Worm (Caenorhabditis elegans) whole organism, L1 larva: ENCODE data around the gene cuc-1.

Experiments used
- C16A3.4 ChIP-seq: fragments of 150-350 bp; optimal IDR thresholded peaks from 2 replicates; lab custom pipeline; 2014; ENCODE audit warnings: missing biosample characterization, missing genetic modification characterization
- C34B4.2 ChIP-seq: sonication (generic microtip); optimal IDR thresholded peaks from 2 replicates; lab custom pipeline; 2017; ENCODE audit warnings: mild to moderate bottlenecking, missing genetic modification characterization, missing compliant biosample characterization
- F16B12.6 ChIP-seq: fragments of 150-350 bp; optimal IDR thresholded peaks from 2 replicates; lab custom pipeline; 2014; ENCODE audit warnings: missing biosample characterization, missing genetic modification characterization
- aha-1 ChIP-seq: fragments of 150-350 bp; optimal IDR thresholded peaks from 2 replicates; lab custom pipeline; 2014; ENCODE audit warnings: missing biosample characterization, missing genetic modification characterization
- blmp-1 ChIP-seq: fragments of 150-350 bp; optimal IDR thresholded peaks from 2 replicates; lab custom pipeline; 2014; ENCODE audit warnings: missing biosample characterization, missing genetic modification characterization
- ceh-88 ChIP-seq: fragments of 200-800 bp; sonication (Bioruptor generic); IDR thresholded peaks from 2 replicates; pipeline ENCODE4 v1.3.6; 2022; ENCODE audit warnings: missing genetic modification characterization, missing compliant biosample characterization
- efl-1 ChIP-seq, 4 experiments: fragments of 150-350 bp; optimal IDR thresholded peaks in 3 of 4; peaks in 1 of 4; 1 replicate in 1 of 4; 2 replicates in 3 of 4; lab custom pipeline; 2014; ENCODE audit warnings: missing biosample characterization in 2 of 4, missing genetic modification characterization in 2 of 4, missing genetic modification reagents in 2 of 4
- egl-13 ChIP-seq: sonication (generic microtip); optimal IDR thresholded peaks from 2 replicates; lab custom pipeline; 2016; ENCODE audit warnings: missing genotype, missing genetic modification reagents, missing genetic modification characterization, missing compliant biosample characterization
- elt-2 ChIP-seq: sonication (generic microtip); optimal IDR thresholded peaks from 2 replicates; lab custom pipeline; 2016; ENCODE audit warnings: missing genetic modification characterization, mild to moderate bottlenecking, inconsistent platforms, missing compliant biosample characterization, missing genetic modification reagents
- elt-3 ChIP-seq, 6 experiments: fragments of 150-350 bp in 1 of 6; sonication (generic microtip); optimal IDR thresholded peaks; 2 replicates each; lab custom pipeline; 2017 to 2018; ENCODE audit warnings: missing biosample characterization in 6 of 6, missing genetic modification characterization in 6 of 6, inconsistent platforms in 1 of 6
- ets-5 ChIP-seq: fragments of 200-800 bp; sonication (Bioruptor generic); IDR thresholded peaks from 2 replicates; pipeline ENCODE4 v1.3.6; 2022; ENCODE audit warnings: missing genetic modification characterization, missing compliant biosample characterization
- fkh-4 ChIP-seq: sonication (generic microtip); optimal IDR thresholded peaks from 2 replicates; lab custom pipeline; 2016; ENCODE audit warnings: missing compliant biosample characterization, missing genetic modification characterization, borderline replicate concordance
- fkh-8 ChIP-seq: sonication (generic microtip); optimal IDR thresholded peaks from 2 replicates; lab custom pipeline; 2016; ENCODE audit warnings: mild to moderate bottlenecking, missing genetic modification characterization, missing compliant biosample characterization
- fos-1 ChIP-seq: fragments of 150-350 bp; optimal IDR thresholded peaks from 2 replicates; lab custom pipeline; 2014; ENCODE audit warnings: missing biosample characterization, missing genetic modification characterization
- hpl-2 ChIP-seq: fragments of 150-350 bp; optimal IDR thresholded peaks from 2 replicates; lab custom pipeline; 2014; ENCODE audit warnings: missing biosample characterization, missing genetic modification reagents, missing genetic modification characterization
- jun-1 ChIP-seq: fragments of 150-350 bp; optimal IDR thresholded peaks from 2 replicates; lab custom pipeline; 2014; ENCODE audit warnings: missing biosample characterization, missing genetic modification reagents, missing genetic modification characterization
- lin-14 ChIP-seq: fragments of 200-800 bp; sonication (Bioruptor generic); optimal IDR thresholded peaks from 2 replicates; lab custom pipeline; 2018; ENCODE audit warnings: mild to moderate bottlenecking, missing genetic modification characterization, moderate library complexity, missing compliant biosample characterization
- lin-35 ChIP-seq, 2 experiments: fragments of 150-350 bp; optimal IDR thresholded peaks; 2 replicates each; lab custom pipeline; 2014; ENCODE audit warnings: missing biosample characterization in 2 of 2, missing genetic modification characterization in 2 of 2, missing genetic modification reagents in 2 of 2
- lin-39 ChIP-seq: fragments of 150-350 bp; optimal IDR thresholded peaks from 2 replicates; lab custom pipeline; 2014; ENCODE audit warnings: missing biosample characterization, missing genetic modification reagents, missing genetic modification characterization
- lsy-2 ChIP-seq, 2 experiments: fragments of 150-350 bp; optimal IDR thresholded peaks; 2 replicates each; lab custom pipeline; 2014; ENCODE audit warnings: missing biosample characterization in 2 of 2, missing genetic modification characterization in 2 of 2
- mab-9 ChIP-seq: fragments of 200-800 bp; sonication (Bioruptor generic); IDR thresholded peaks from 2 replicates; pipeline ENCODE4 v1.3.6; 2022; ENCODE audit warnings: missing genetic modification reagents, missing genetic modification characterization, missing compliant biosample characterization
- mep-1 ChIP-seq: fragments of 150-350 bp; optimal IDR thresholded peaks from 2 replicates; lab custom pipeline; 2014; ENCODE audit warnings: missing biosample characterization, missing genetic modification characterization
- nhr-12 ChIP-seq: sonication (generic microtip); optimal IDR thresholded peaks from 2 replicates; lab custom pipeline; 2017; ENCODE audit warnings: missing biosample characterization, missing genetic modification characterization
- nhr-19 ChIP-seq: fragments of 200-800 bp; sonication (Bioruptor generic); conservative IDR thresholded peaks from 2 replicates; pipeline ENCODE4 v1.3.6; 2022; ENCODE audit warnings: missing genetic modification characterization, missing compliant biosample characterization
- nhr-237 ChIP-seq: fragments of 150-350 bp; optimal IDR thresholded peaks from 2 replicates; lab custom pipeline; 2014; ENCODE audit warnings: missing biosample characterization, missing genetic modification characterization
- nhr-47 ChIP-seq: sonication (generic microtip); optimal IDR thresholded peaks from 2 replicates; lab custom pipeline; 2016; ENCODE audit warnings: mild to moderate bottlenecking, missing genetic modification characterization, moderate library complexity, missing compliant biosample characterization
- nhr-71 ChIP-seq: sonication (generic microtip); optimal IDR thresholded peaks from 2 replicates; lab custom pipeline; 2016; ENCODE audit warnings: mild to moderate bottlenecking, missing genetic modification characterization, moderate library complexity, missing compliant biosample characterization
- nhr-85 ChIP-seq: sonication (generic microtip); peaks from one replicate; lab custom pipeline; 2016; ENCODE audit warnings: missing genetic modification characterization, inconsistent platforms, missing compliant biosample characterization
- nhr-90 ChIP-seq: sonication (generic microtip); optimal IDR thresholded peaks from 2 replicates; lab custom pipeline; 2016; ENCODE audit warnings: mild to moderate bottlenecking, missing genetic modification characterization, missing compliant biosample characterization; ENCODE audit not compliant: poor library complexity
- rnt-1 ChIP-seq: sonication (generic microtip); optimal IDR thresholded peaks from 2 replicates; lab custom pipeline; 2016; ENCODE audit warnings: mild to moderate bottlenecking, missing genetic modification characterization, moderate library complexity, missing compliant biosample characterization
- snu-23 ChIP-seq: sonication (generic microtip); optimal IDR thresholded peaks from 2 replicates; lab custom pipeline; 2016; ENCODE audit warnings: missing genetic modification characterization, missing compliant biosample characterization
- sox-4 ChIP-seq: sonication (generic microtip); optimal IDR thresholded peaks from 2 replicates; lab custom pipeline; 2016; ENCODE audit warnings: missing genetic modification characterization, missing compliant biosample characterization
- swsn-7 ChIP-seq: sonication (generic microtip); optimal IDR thresholded peaks from 2 replicates; lab custom pipeline; 2016; ENCODE audit warnings: missing genetic modification characterization, missing compliant biosample characterization
- tbx-2 ChIP-seq: sonication (generic microtip); optimal IDR thresholded peaks from 2 replicates; lab custom pipeline; 2016; ENCODE audit warnings: missing genetic modification characterization, missing compliant biosample characterization
- unc-30 ChIP-seq: sonication (generic microtip); optimal IDR thresholded peaks from 2 replicates; lab custom pipeline; 2017; ENCODE audit warnings: missing biosample characterization, missing genetic modification characterization
- unc-62 ChIP-seq: fragments of 150-350 bp; optimal IDR thresholded peaks from 2 replicates; lab custom pipeline; 2014; ENCODE audit warnings: missing biosample characterization, missing genetic modification reagents, missing genetic modification characterization
- vab-15 ChIP-seq: sonication (generic microtip); optimal IDR thresholded peaks from 2 replicates; lab custom pipeline; 2017; ENCODE audit warnings: missing genotype, mild to moderate bottlenecking, missing genetic modification characterization, missing compliant biosample characterization
- xbp-1 ChIP-seq: sonication (generic microtip); optimal IDR thresholded peaks from 2 replicates; lab custom pipeline; 2016; ENCODE audit warnings: missing genetic modification characterization, missing compliant biosample characterization
- ztf-11 ChIP-seq, 2 experiments: sonication (generic microtip); optimal IDR thresholded peaks; 2 replicates each; lab custom pipeline; 2016 to 2017; ENCODE audit warnings: missing genetic modification characterization in 2 of 2, missing biosample characterization in 1 of 2, missing compliant biosample characterization in 1 of 2
- ztf-4 ChIP-seq: fragments of 150-350 bp; optimal IDR thresholded peaks from 2 replicates; lab custom pipeline; 2014; ENCODE audit warnings: missing biosample characterization, missing genetic modification characterization

cuc-1 gene

DNA sequence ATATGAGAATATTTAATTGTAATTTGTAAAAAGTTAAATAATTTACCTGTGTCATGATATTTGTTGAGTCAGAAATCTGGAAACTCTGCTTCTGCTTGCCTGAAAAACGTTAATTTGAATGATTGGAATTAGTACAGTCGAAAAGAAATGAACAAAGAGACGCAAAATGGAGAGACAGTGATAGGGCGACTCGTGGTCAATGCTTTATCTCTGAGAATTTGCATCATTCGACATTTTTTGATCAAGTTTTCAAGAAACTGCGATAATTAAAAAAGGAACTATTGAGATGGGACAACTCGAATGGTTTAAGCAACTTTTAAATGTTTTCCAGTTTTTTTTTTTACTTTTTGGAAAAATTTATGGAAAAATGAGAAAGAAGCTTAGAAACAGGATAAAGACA, at the start of gene cuc-1:
Gene cuc-1, minus strand, starts transcription at position 101 of the 400 bp plus-strand sequence.
- TF ChIP-seq fkh-8 (tag; lab: Kevin White, UChicago) (no peak), sox-4 (no peak), elt-2 (peak; percentile 20), blmp-1 (tag; lab: Kevin White, UChicago) (no peak), ceh-88 (GFP tag; lab: Robert Waterston, UW) (no peak)

DNA sequence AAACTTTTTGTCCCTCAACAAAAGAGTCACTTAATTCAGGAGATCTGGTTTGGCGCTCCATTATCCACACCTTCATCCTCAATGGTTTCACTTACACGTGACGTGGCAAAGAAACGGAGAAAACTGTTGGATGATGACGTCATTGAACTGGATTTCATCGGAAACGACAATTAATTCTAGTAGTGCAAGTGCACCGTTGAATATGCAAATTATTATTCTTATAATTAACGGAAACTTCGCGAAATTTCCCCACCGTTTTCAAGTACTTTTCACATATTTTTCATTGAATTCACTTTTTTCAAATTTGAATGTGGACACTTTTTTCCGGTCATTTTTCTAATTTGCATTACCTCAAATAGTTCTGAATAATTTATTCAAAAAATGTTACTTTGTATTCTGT, 48.5 kb upstream of the cuc-1 start, which contains the start of gene ZK688.1:
Gene ZK688.1, plus strand, starts transcription at position 301 of the 400 bp plus-strand sequence.
- TF ChIP-seq nhr-71 (tag; lab: Kevin White, UChicago) (no peak), jun-1 (tag; lab: Kevin White, UChicago) (no peak), hpl-2 (GFP tag; lab: Kevin White, UChicago) (no peak), efl-1 (optimal IDR thresholded peaks at IDR 0.05; lab: Kevin White, UChicago) (no peak), efl-1 (GFP tag; optimal IDR thresholded peaks at IDR 0.05 in 1 of 2; lab: Kevin White, UChicago) (peak in 1 of 2 experiments; percentile 52), egl-13 (tag; lab: Kevin White, UChicago) (no peak)

DNA sequence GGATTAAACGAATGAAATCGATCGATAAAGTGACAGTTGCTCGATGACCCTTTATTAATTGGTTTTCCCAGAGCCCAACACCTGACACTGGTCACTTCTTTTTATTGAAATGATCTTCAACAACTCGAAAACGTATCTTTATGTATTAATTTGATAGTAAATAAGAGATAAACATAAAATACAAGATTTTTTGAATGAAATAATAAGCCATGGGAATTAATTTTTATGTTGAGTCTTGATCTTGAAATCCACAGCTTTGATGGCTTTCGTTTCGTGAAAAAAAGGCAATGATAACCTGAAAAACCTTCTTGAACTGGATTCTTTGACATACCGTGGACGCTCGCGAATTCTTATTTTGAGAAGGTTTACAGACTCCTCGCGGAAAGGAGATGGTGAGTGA, 46.7 kb upstream of the cuc-1 start, which contains the start of gene pcp-5:
Gene pcp-5, minus strand, starts transcription at position 101 of the 400 bp plus-strand sequence.
- TF ChIP-seq lsy-2 (tag; optimal IDR thresholded peaks at IDR 0.05; lab: Kevin White, UChicago) (no peak), rnt-1 (peak; percentile 48), tbx-2 (tag; lab: Kevin White, UChicago) (no peak), nhr-12 (tag; lab: Kevin White, UChicago) (no peak), nhr-71 (tag; lab: Kevin White, UChicago) (peak; percentile 36), C16A3.4 (no peak), fkh-8 (tag; lab: Kevin White, UChicago) (no peak)

DNA sequence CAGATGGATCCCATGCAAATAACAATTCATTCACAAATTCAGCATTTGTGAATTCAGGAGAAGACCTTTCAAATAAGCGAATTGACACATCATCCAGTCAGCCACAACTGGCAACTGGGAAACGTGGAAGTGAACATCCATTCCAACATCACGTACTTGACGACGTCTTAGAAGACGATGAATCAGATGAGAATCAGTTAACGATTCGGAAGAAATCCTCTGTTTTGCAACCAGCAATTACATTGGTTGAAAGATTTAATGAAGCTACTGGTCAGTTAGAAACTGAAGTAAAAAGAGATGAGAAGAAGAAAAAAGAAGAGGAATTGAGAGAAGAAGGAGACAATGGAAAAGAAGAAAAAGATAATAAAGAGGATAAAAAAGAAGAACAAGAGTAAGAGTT, 42.6 kb upstream of the cuc-1 start:
- TF ChIP-seq blmp-1 (tag; lab: Kevin White, UChicago) (no peak), F16B12.6 (tag; lab: Kevin White, UChicago) (no peak), nhr-71 (tag; lab: Kevin White, UChicago) (no peak), jun-1 (tag; lab: Kevin White, UChicago) (no peak), lin-39 (tag; lab: Kevin White, UChicago) (no peak), ets-5 (no peak), aha-1 (no peak), fos-1 (tag; lab: Kevin White, UChicago) (no peak), unc-62 (no peak), fkh-4 (tag; lab: Kevin White, UChicago) (no peak), nhr-237 (tag; lab: Kevin White, UChicago) (no peak), lin-35 (GFP tag; optimal IDR thresholded peaks at IDR 0.05; lab: Kevin White, UChicago) (no peak)
- TF ChIP-seq, all 84 proteins: peak for 0

DNA sequence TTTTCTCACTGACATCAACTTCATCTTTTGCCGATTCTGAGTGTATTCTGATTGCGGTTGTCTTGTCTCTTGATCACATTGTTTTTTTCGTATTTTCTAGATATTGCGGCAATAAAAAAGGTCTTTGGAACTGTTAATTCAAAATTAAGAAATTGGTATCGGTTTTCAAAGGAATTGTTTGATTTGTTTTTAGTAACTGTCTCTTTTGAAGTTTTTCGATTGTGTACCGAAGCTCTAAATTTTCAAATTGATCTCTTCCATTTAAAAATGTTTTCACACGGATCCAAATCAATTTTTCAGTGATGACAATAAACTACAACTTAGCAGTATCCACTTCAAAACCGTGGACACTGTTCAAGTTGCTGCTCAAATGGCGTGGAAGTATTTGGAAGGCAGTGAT, 39.9 kb upstream of the cuc-1 start, which contains the start of gene best-24:
Gene best-24, plus strand, starts transcription at position 301 of the 400 bp plus-strand sequence.
- TF ChIP-seq efl-1 (optimal IDR thresholded peaks at IDR 0.05; lab: Kevin White, UChicago) = no peak
- TF ChIP-seq efl-1 (GFP tag; optimal IDR thresholded peaks at IDR 0.05 in 1 of 2; lab: Kevin White, UChicago) = peak in 1 of 2 experiments; percentile 87
- no peak for TF ChIP-seq mep-1 (tag; lab: Kevin White, UChicago)
- peak; percentile 17 for TF ChIP-seq lin-14 (GFP tag; lab: Kevin White, UChicago)
- peak; percentile 18 for TF ChIP-seq snu-23 (GFP tag; lab: Kevin White, UChicago)
- TF ChIP-seq blmp-1 (tag; lab: Kevin White, UChicago) = peak; percentile 23
- peak in 1 of 2 experiments; percentile 10 for TF ChIP-seq lin-35 (GFP tag; optimal IDR thresholded peaks at IDR 0.05; lab: Kevin White, UChicago)

DNA sequence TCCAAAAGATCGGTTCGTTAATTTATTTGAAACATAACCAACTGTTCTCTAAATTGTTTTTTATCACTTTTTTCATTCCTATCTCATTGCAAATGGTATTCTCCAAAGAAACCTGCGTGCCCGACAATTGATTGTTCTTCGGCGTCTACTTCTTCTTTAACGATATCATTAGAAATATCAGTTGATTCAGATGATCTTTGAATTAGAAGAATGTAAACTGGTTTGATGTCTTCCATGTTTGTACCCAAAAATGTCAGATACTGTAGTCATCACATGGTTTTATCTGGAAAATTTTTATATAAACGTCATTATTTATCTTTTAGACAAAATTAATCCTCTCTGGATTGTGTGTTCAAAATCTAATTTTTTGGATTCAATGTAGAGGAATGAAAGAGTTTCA, 36.9 kb upstream of the cuc-1 start:
- no peak for TF ChIP-seq unc-30 (tag; lab: Kevin White, UChicago)
- TF ChIP-seq elt-3 (tag; optimal IDR thresholded peaks at IDR 0.05; lab: Kevin White, UChicago) = peak in 5 of 6 experiments; percentile 27 to 85 (median 48)
- no peak for TF ChIP-seq rnt-1
- TF ChIP-seq xbp-1 = no peak
- TF ChIP-seq nhr-85 = peak; percentile 95
- no peak for TF ChIP-seq ztf-4 (tag; lab: Kevin White, UChicago)
- no peak for TF ChIP-seq vab-15 (tag; lab: Kevin White, UChicago)
- TF ChIP-seq ztf-11 (tag; optimal IDR thresholded peaks at IDR 0.05; lab: Kevin White, UChicago) = no peak
- peak; percentile 1 for TF ChIP-seq nhr-237 (tag; lab: Kevin White, UChicago)
- TF ChIP-seq nhr-90 = peak; percentile 71
- TF ChIP-seq C34B4.2 (tag; lab: Kevin White, UChicago) = no peak
- TF ChIP-seq nhr-47 (tag; lab: Kevin White, UChicago) = peak; percentile 36
- no peak for TF ChIP-seq swsn-7 (tag; lab: Kevin White, UChicago)
- no peak for TF ChIP-seq efl-1 (optimal IDR thresholded peaks at IDR 0.05; lab: Kevin White, UChicago)
- TF ChIP-seq efl-1 (GFP tag; optimal IDR thresholded peaks at IDR 0.05 in 1 of 2; lab: Kevin White, UChicago) = peak in 1 of 2 experiments; percentile 87
- TF ChIP-seq snu-23 (GFP tag; lab: Kevin White, UChicago) = peak; percentile 58
- TF ChIP-seq nhr-19 (GFP tag; lab: Robert Waterston, UW) = peak; percentile 80
- TF ChIP-seq mab-9 = no peak
- no peak for TF ChIP-seq mep-1 (tag; lab: Kevin White, UChicago)
- TF ChIP-seq nhr-71 (tag; lab: Kevin White, UChicago) = peak; percentile 75
- TF ChIP-seq C16A3.4 = peak; percentile 22
